Fruit fly (Drosophila melanogaster) whole organism, embryonic: Measurements from ENCODE around the gene CG34325.

Experiments used
- CG10543 ChIP-seq: fragments of 200-800 bp; sonication (Bioruptor generic); optimal IDR thresholded peaks from 3 replicates; lab custom pipeline; 2017; ENCODE audit warnings: missing biosample characterization, mild to moderate bottlenecking, missing genetic modification characterization, moderate library complexity
- CG10654 ChIP-seq: fragments of 200-800 bp; sonication (Bioruptor generic); optimal IDR thresholded peaks from 2 replicates; lab custom pipeline; 2016; ENCODE audit warnings: missing biosample characterization, missing genetic modification characterization
- CG10959 ChIP-seq: fragments of 200-800 bp; sonication (Bioruptor generic); IDR thresholded peaks from 2 replicates; pipeline ENCODE4 v1.3.6; 2022; ENCODE audit warnings: missing biosample characterization, missing genetic modification characterization
- CG10979 ChIP-seq: fragments of 200-800 bp; sonication (Bioruptor generic); optimal IDR thresholded peaks from 2 replicates; lab custom pipeline; 2018; ENCODE audit warnings: missing biosample characterization, mild to moderate bottlenecking, missing genetic modification characterization, moderate library complexity
- CG12236 ChIP-seq: fragments of 200-800 bp; sonication (Bioruptor generic); optimal IDR thresholded peaks from 2 replicates; lab custom pipeline; 2016; ENCODE audit warnings: missing biosample characterization, missing genetic modification characterization
- CG15269 ChIP-seq: fragments of 200-800 bp; sonication (Bioruptor generic); optimal IDR thresholded peaks from 2 replicates; lab custom pipeline; 2018; ENCODE audit warnings: missing biosample characterization, mild to moderate bottlenecking, missing genetic modification characterization, moderate library complexity
- CG1529 ChIP-seq: fragments of 200-800 bp; sonication (Bioruptor generic); optimal IDR thresholded peaks from 3 replicates; lab custom pipeline; 2018; ENCODE audit warnings: missing biosample characterization, missing genetic modification characterization
- CG31441 ChIP-seq: fragments of 200-800 bp; sonication (Bioruptor generic); IDR thresholded peaks from 2 replicates; pipeline ENCODE4 v1.3.6; 2022; ENCODE audit warnings: missing biosample characterization, missing genetic modification characterization
- CG33557 ChIP-seq: fragments of 200-800 bp; sonication (Bioruptor generic); optimal IDR thresholded peaks from 2 replicates; lab custom pipeline; 2019; ENCODE audit warnings: missing biosample characterization, mild to moderate bottlenecking, missing genetic modification characterization, moderate library complexity
- CG7357 ChIP-seq: fragments of 200-800 bp; sonication (Bioruptor generic); IDR thresholded peaks from 3 replicates; pipeline ENCODE4 v1.3.6; 2022; ENCODE audit warnings: missing biosample characterization, missing genetic modification characterization
- CG8388 ChIP-seq: fragments of 200-800 bp; sonication (Bioruptor generic); optimal IDR thresholded peaks from 2 replicates; lab custom pipeline; 2019; ENCODE audit warnings: missing biosample characterization, mild to moderate bottlenecking, missing genetic modification characterization, moderate library complexity
- CG8944 ChIP-seq: fragments of 200-800 bp; sonication (Bioruptor generic); optimal IDR thresholded peaks from 3 replicates; lab custom pipeline; 2016; ENCODE audit warnings: missing biosample characterization, missing genetic modification characterization
- Dek ChIP-seq: fragments of 200-800 bp; sonication (Bioruptor generic); optimal IDR thresholded peaks from 3 replicates; lab custom pipeline; 2019; ENCODE audit warnings: missing biosample characterization, mild to moderate bottlenecking, missing genetic modification characterization, moderate library complexity
- Dip2 ChIP-seq: fragments of 200-800 bp; sonication (Bioruptor generic); IDR thresholded peaks from 2 replicates; pipeline ENCODE4 v1.3.6; 2022; ENCODE audit warnings: missing biosample characterization, missing genetic modification characterization
- Dref ChIP-seq: fragments of 200-800 bp; sonication (Bioruptor generic); IDR thresholded peaks from 2 replicates; pipeline ENCODE4 v1.3.6; 2022; ENCODE audit warnings: missing biosample characterization, missing genetic modification characterization
- E2f1 ChIP-seq: fragments of 200-800 bp; sonication (Bioruptor generic); IDR thresholded peaks from 2 replicates; pipeline ENCODE4 v1.3.6; 2022; ENCODE audit warnings: missing biosample characterization, missing genetic modification characterization
- HHEX ChIP-seq: fragments of 200-800 bp; sonication (Bioruptor generic); optimal IDR thresholded peaks from 3 replicates; lab custom pipeline; 2017; ENCODE audit warnings: missing biosample characterization, mild to moderate bottlenecking, missing genetic modification characterization, missing genetic modification reagents
- Hmx ChIP-seq: fragments of 200-800 bp; sonication (Bioruptor generic); optimal IDR thresholded peaks from 2 replicates; lab custom pipeline; 2016; ENCODE audit warnings: missing biosample characterization, missing genetic modification characterization
- Hr3 ChIP-seq: fragments of 200-800 bp; sonication (Bioruptor generic); optimal IDR thresholded peaks from 3 replicates; lab custom pipeline; 2016; ENCODE audit warnings: missing biosample characterization, missing genetic modification characterization
- Lpt ChIP-seq: fragments of >200 bp; optimal IDR thresholded peaks from 2 replicates; lab custom pipeline; 2018; ENCODE audit warnings: missing biosample characterization, missing genetic modification characterization
- Nf-YA ChIP-seq: fragments of 200-800 bp; sonication (Bioruptor generic); IDR thresholded peaks from 2 replicates; pipeline ENCODE4 v1.3.6; 2022; ENCODE audit warnings: missing biosample characterization, missing genetic modification characterization
- Six4 ChIP-seq: fragments of 200-800 bp; sonication (Bioruptor generic); optimal IDR thresholded peaks from 2 replicates; lab custom pipeline; 2016; ENCODE audit warnings: missing biosample characterization, missing genetic modification characterization
- Sry-β ChIP-seq: fragments of 200-800 bp; sonication (Bioruptor generic); optimal IDR thresholded peaks from 2 replicates; lab custom pipeline; 2018; ENCODE audit warnings: missing biosample characterization, mild to moderate bottlenecking, missing genetic modification characterization, moderate library complexity
- Stat92E ChIP-seq, 3 experiments: fragments of >200 bp in 2 of 3; fragments of 200-800 bp in 1 of 3; sonication (Bioruptor generic) in 1 of 3; optimal IDR thresholded peaks; 2 replicates each; lab custom pipeline; 2017 to 2019; ENCODE audit warnings: missing biosample characterization in 3 of 3, missing genetic modification characterization in 3 of 3, mild to moderate bottlenecking in 1 of 3, moderate library complexity in 1 of 3
- Tbp ChIP-seq: fragments of >200 bp; optimal IDR thresholded peaks from 2 replicates; lab custom pipeline; 2018; ENCODE audit warnings: missing biosample characterization, missing genetic modification characterization
- al ChIP-seq: fragments of 200-800 bp; sonication (Bioruptor generic); IDR thresholded peaks from 2 replicates; pipeline ENCODE4 v1.3.6; 2022; ENCODE audit warnings: missing biosample characterization, missing genetic modification characterization
- br ChIP-seq: fragments of >200 bp; optimal IDR thresholded peaks from 2 replicates; lab custom pipeline; 2017
- btn ChIP-seq: fragments of 200-800 bp; sonication (Bioruptor generic); optimal IDR thresholded peaks from 2 replicates; lab custom pipeline; 2016; ENCODE audit warnings: missing biosample characterization, missing genetic modification characterization
- croc ChIP-seq: fragments of 200-800 bp; sonication (Bioruptor generic); conservative IDR thresholded peaks from 3 replicates; pipeline ENCODE4 v1.3.6; 2022; ENCODE audit warnings: missing biosample characterization, missing genetic modification characterization
- crol ChIP-seq: fragments of 200-800 bp; sonication (Bioruptor generic); IDR thresholded peaks from 2 replicates; pipeline ENCODE4 v1.3.6; 2022; ENCODE audit warnings: missing biosample characterization, missing genetic modification characterization
- dimm ChIP-seq: fragments of 200-800 bp; sonication (Bioruptor generic); IDR thresholded peaks from 2 replicates; pipeline ENCODE4 v1.3.6; 2022; ENCODE audit warnings: missing biosample characterization, missing genetic modification characterization
- en ChIP-seq: fragments of 200-800 bp; sonication (Bioruptor generic); optimal IDR thresholded peaks from 2 replicates; lab custom pipeline; 2016; ENCODE audit warnings: missing biosample characterization, missing genetic modification characterization
- ftz-f1 ChIP-seq: fragments of 200-800 bp; sonication (Bioruptor generic); optimal IDR thresholded peaks from 2 replicates; lab custom pipeline; 2016; ENCODE audit warnings: missing biosample characterization, missing genetic modification characterization
- gsb-n ChIP-seq: fragments of 200-800 bp; sonication (Bioruptor generic); optimal IDR thresholded peaks from 3 replicates; lab custom pipeline; 2018; ENCODE audit warnings: missing biosample characterization, mild to moderate bottlenecking, missing genetic modification characterization
- ind ChIP-seq: fragments of 200-800 bp; sonication (Bioruptor generic); optimal IDR thresholded peaks from 3 replicates; lab custom pipeline; 2016; ENCODE audit warnings: missing biosample characterization, missing genetic modification characterization
- lbe ChIP-seq: fragments of 200-800 bp; sonication (Bioruptor generic); optimal IDR thresholded peaks from 2 replicates; lab custom pipeline; 2016; ENCODE audit warnings: missing biosample characterization, mild to moderate bottlenecking, missing genetic modification characterization
- maf-S ChIP-seq: fragments of 200-800 bp; sonication (Bioruptor generic); optimal IDR thresholded peaks from 2 replicates; lab custom pipeline; 2016; ENCODE audit warnings: missing biosample characterization, missing genetic modification characterization
- pb ChIP-seq: fragments of 200-800 bp; sonication (Bioruptor generic); optimal IDR thresholded peaks from 3 replicates; lab custom pipeline; 2016; ENCODE audit warnings: missing biosample characterization, missing genetic modification characterization
- pzg ChIP-seq: fragments of 200-800 bp; sonication (Bioruptor generic); optimal IDR thresholded peaks from 3 replicates; lab custom pipeline; 2018; ENCODE audit warnings: missing biosample characterization, mild to moderate bottlenecking, missing genetic modification characterization, moderate library complexity
- scrt ChIP-seq: fragments of 200-800 bp; sonication (Bioruptor generic); optimal IDR thresholded peaks from 2 replicates; lab custom pipeline; 2018; ENCODE audit warnings: missing biosample characterization, mild to moderate bottlenecking, missing genetic modification characterization, moderate library complexity
- sisA ChIP-seq: fragments of 200-800 bp; sonication (Bioruptor generic); IDR thresholded peaks from 2 replicates; pipeline ENCODE4 v1.3.6; 2022; ENCODE audit warnings: missing biosample characterization, missing genetic modification characterization
- tin ChIP-seq: fragments of 200-800 bp; sonication (Bioruptor generic); optimal IDR thresholded peaks from 3 replicates; lab custom pipeline; 2016; ENCODE audit warnings: missing biosample characterization, missing genetic modification characterization
- trem ChIP-seq: fragments of 200-800 bp; optimal IDR thresholded peaks from 3 replicates; lab custom pipeline; 2019; ENCODE audit warnings: missing biosample characterization, mild to moderate bottlenecking, missing genetic modification characterization, moderate library complexity
- trh ChIP-seq: fragments of 200-800 bp; sonication (Bioruptor generic); optimal IDR thresholded peaks from 2 replicates; lab custom pipeline; 2016; ENCODE audit warnings: missing biosample characterization, missing genetic modification characterization
- twi ChIP-seq: fragments of 200-800 bp; optimal IDR thresholded peaks from 2 replicates; lab custom pipeline; 2019; ENCODE audit warnings: missing biosample characterization, mild to moderate bottlenecking, missing genetic modification characterization, moderate library complexity
- unc-4 ChIP-seq: fragments of 200-800 bp; sonication (Bioruptor generic); IDR thresholded peaks from 2 replicates; pipeline ENCODE4 v1.3.6; 2022; ENCODE audit warnings: missing biosample characterization, missing genetic modification characterization; ENCODE audit not compliant: partially characterized antibody
- zen2 ChIP-seq: fragments of 200-800 bp; sonication (Bioruptor generic); IDR thresholded peaks from 3 replicates; pipeline ENCODE4 v1.3.6; 2022; ENCODE audit warnings: missing biosample characterization, missing genetic modification characterization; ENCODE audit not compliant: partially characterized antibody

Gene CG34325

DNA sequence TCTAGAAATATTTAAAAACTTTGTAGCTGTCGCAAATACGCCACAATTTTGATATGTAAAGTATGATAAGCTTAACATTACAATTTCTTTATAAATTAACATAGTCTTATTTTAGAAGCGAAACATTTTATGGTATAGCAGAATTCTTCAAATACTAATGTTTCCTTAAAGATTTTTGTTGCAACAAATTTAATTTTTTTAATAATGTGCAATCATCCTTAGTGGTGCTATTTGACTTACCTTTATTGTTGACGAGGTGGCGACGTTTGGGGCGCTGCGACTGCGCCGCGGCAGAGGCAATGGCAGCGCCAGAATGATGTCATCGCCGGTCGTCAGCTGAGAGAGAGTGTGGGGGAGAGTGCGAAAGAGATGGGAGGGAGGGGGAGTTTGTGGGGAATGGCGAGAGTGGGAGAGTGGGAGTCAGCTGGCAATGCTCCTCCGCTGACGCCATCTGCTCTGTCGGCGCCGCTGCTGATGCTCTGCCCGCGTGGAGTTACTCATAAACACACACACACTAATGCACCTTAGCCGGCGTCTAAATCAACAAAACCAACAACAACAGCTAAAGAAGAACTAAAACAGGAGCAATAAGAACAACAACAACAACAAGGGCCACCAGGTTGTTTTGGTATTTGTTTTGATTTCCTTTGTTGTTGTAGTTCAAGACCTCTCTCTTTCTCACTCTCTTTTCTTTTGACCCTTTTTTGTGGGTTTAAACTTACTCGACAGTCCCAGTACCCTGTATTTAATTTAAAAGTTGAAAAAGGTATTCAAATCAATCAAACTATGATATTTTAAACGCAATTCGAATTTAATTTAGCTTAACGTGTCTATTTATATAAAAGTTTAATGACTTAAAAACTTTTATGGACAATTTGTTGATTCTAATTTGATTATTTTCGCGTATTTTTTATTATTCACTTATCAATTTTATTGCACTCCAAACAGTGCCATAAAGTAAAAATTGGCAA lies 2.3 kb upstream of the CG34325 start (continued):
- TF ChIP-seq trh (GFP tag; lab: Kevin White, UChicago): no peak
- 0 out of 2 replicates have a peak, but pooled peaks have one; percentile 24 for TF ChIP-seq CG10959 (GFP tag; lab: Robert Waterston, UW)
- TF ChIP-seq Dek (tag; lab: Kevin White, UChicago): peak; percentile 76
- peak; percentile 54; the same call in 2 of the 3 replicates for TF ChIP-seq CG7357 (GFP tag; lab: Robert Waterston, UW)
- TF ChIP-seq CG31441 (GFP tag; lab: Robert Waterston, UW): peak; percentile 83
- peak; percentile 65 for TF ChIP-seq CG10979 (tag; lab: Kevin White, UChicago)
- TF ChIP-seq E2f1 (GFP tag; lab: Robert Waterston, UW): peak; percentile 68
- TF ChIP-seq gsb-n (tag; lab: Kevin White, UChicago): peak; percentile 78
- TF ChIP-seq CG10654 (GFP tag; lab: Kevin White, UChicago): peak; percentile 39
- 0 out of 2 replicates have a peak, but pooled peaks have one; percentile 22 for TF ChIP-seq dimm
- peak; percentile 13 for TF ChIP-seq trem (tag; lab: Kevin White, UChicago)
- TF ChIP-seq HHEX: peak; percentile 64
- TF ChIP-seq ftz-f1 (GFP tag; lab: Kevin White, UChicago): no peak
- peak; percentile 27 for TF ChIP-seq tin
- TF ChIP-seq croc: peak; percentile 45; the same call in 2 of the 3 replicates
- TF ChIP-seq pzg: no peak
- TF ChIP-seq sisA (GFP tag; lab: Robert Waterston, UW): peak; percentile 56
- TF ChIP-seq CG1529 (GFP tag; lab: Kevin White, UChicago): peak; percentile 67
- TF ChIP-seq maf-S: peak; percentile 46

DNA sequence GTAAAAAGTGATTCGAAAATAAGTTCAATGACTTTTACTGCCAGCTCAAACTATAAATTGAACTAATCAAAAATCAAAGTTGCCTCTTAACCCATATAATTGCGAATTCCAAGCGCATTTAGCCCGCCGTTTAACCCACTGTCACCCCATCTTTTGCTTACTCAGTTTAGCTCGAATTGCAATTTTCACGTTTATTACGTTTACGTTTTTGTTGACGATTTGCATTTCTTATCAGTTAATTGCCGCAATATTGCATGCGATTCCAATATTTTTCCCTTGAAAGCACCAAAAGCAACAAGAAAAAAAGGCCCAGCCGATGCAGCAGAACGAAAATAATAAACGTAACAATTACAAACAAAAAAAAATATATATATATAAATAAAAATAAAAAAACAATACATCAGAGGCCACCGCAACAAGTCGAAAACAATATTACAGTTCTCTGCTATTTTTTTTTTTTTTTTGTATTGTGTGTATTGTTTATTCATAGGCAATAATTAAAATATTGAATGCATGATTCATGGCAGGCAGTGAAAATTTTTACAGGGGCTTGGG lies 3.0 kb downstream of the CG34325 start:
- no peak for TF ChIP-seq al (GFP tag; lab: Robert Waterston, UW)
- TF ChIP-seq btn (GFP tag; lab: Kevin White, UChicago): no peak
- peak; percentile 6 for TF ChIP-seq lbe (GFP tag; lab: Kevin White, UChicago)

- TF ChIP-seq CG33557: no peak
- TF ChIP-seq CG10543: no peak
- no peak for TF ChIP-seq br (lab: Kevin White, UChicago)
- TF ChIP-seq Tbp (GFP tag; lab: Kevin White, UChicago): no peak
- TF ChIP-seq Dref (GFP tag; lab: Robert Waterston, UW): no peak
- TF ChIP-seq scrt (GFP tag; lab: Kevin White, UChicago): no peak
- no peak for TF ChIP-seq twi (tag; lab: Kevin White, UChicago)
- TF ChIP-seq CG15269 (tag; lab: Kevin White, UChicago): no peak
- TF ChIP-seq CG8944 (GFP tag; lab: Kevin White, UChicago): no peak
- TF ChIP-seq CG8388: no peak
- no peak for TF ChIP-seq crol
- no peak for TF ChIP-seq Nf-YA (GFP tag; lab: Robert Waterston, UW)
- TF ChIP-seq ind (GFP tag; lab: Kevin White, UChicago): no peak
Measured at dm6 chrX:16716649-16717048, 4.6 kb downstream of the CG34325 start.

- TF ChIP-seq pb (no peak), Dip2 (GFP tag; lab: Robert Waterston, UW) (no peak), Six4 (GFP tag; lab: Kevin White, UChicago) (no peak), Hr3 (no peak), unc-4 (no peak), CG12236 (no peak), Hmx (GFP tag; lab: Kevin White, UChicago) (no peak), Stat92E (GFP tag; optimal IDR thresholded peaks at IDR 0.05; lab: Kevin White, UChicago) (no peak), en (no peak), Sry-β (GFP tag; lab: Kevin White, UChicago) (no peak), zen2 (GFP tag; lab: Robert Waterston, UW) (no peak), Lpt (no peak)
Measured at dm6 chrX:16711003-16711402, 10.2 kb downstream of the CG34325 start, which contains the start of gene CG13008. Gene CG13008, plus strand, starts transcription at chrX:16711303.
